Fruit fly (Drosophila melanogaster): ENCODE data around the gene CG18754.

Gene CG18754

dm6 chr3R:23659598-23659997, 24.3 kb upstream of the CG18754 start (continued):
- TF ChIP-seq tgo (GFP tag; IDR thresholded peaks at IDR 0.05) (no peak), sisA (GFP tag; IDR thresholded peaks at IDR 0.05) (no peak), CG3407 (GFP tag; optimal IDR thresholded peaks at IDR 0.05) (no peak), CG2129 (GFP tag; IDR thresholded peaks at IDR 0.05; ENCODE audit: partially characterized antibody) (no peak), sug (tag; optimal IDR thresholded peaks at IDR 0.05) (no peak), CG10321 (GFP tag; IDR thresholded peaks at IDR 0.05) (no peak), BtbVII (GFP tag; optimal IDR thresholded peaks at IDR 0.05) (no peak), nerfin-2 (GFP tag; IDR thresholded peaks at IDR 0.05; ENCODE audit: partially characterized antibody) (no peak), Hmx (GFP tag; optimal IDR thresholded peaks at IDR 0.05) (no peak), dimm (GFP tag; IDR thresholded peaks at IDR 0.05) (no peak), CG5953 (GFP tag; IDR thresholded peaks at IDR 0.05) (no peak), Dad (GFP tag; optimal IDR thresholded peaks at IDR 0.05) (no peak), knrl (GFP tag; IDR thresholded peaks at IDR 0.05; ENCODE audit: partially characterized antibody) (no peak), amos (GFP tag; IDR thresholded peaks at IDR 0.05; ENCODE audit: partially characterized antibody) (no peak), CG13424 (tag; optimal IDR thresholded peaks at IDR 0.05) (no peak), CG2712 (tag; optimal IDR thresholded peaks at IDR 0.05) (peak; percentile 39), Bdp1 (GFP tag; optimal IDR thresholded peaks at IDR 0.05) (no peak), Spps (tag; optimal IDR thresholded peaks at IDR 0.05) (no peak), nerfin-1 (tag; optimal IDR thresholded peaks at IDR 0.05) (no peak), mirr (GFP tag; optimal IDR thresholded peaks at IDR 0.05) (no peak), Blimp-1 (GFP tag; optimal IDR thresholded peaks at IDR 0.05) (peak; percentile 56), gsb-n (tag; optimal IDR thresholded peaks at IDR 0.05) (peak; percentile 29), CG11504 (tag; optimal IDR thresholded peaks at IDR 0.05) (peak; percentile 33), CG14441 (GFP tag; IDR thresholded peaks at IDR 0.05) (no peak), Dll (GFP tag; IDR thresholded peaks at IDR 0.05; ENCODE audit: partially characterized antibody) (no peak), MESR4 (GFP tag; optimal IDR thresholded peaks at IDR 0.05) (no peak), cato (GFP tag; optimal IDR thresholded peaks at IDR 0.05; ENCODE audit: borderline replicate concordance) (no peak), CG31441 (GFP tag; IDR thresholded peaks at IDR 0.05) (peak; percentile 35; the same call in 1 of the 2 replicates), CG7271 (tag; optimal IDR thresholded peaks at IDR 0.05) (no peak), CG18599 (GFP tag; optimal IDR thresholded peaks at IDR 0.05) (no peak), Dip3 (GFP tag; optimal IDR thresholded peaks at IDR 0.05) (no peak), HLH3B (GFP tag; IDR thresholded peaks at IDR 0.05) (no peak), pan (optimal IDR thresholded peaks at IDR 0.05) (no peak), pan (GFP tag; optimal IDR thresholded peaks at IDR 0.05 in 1 of 2, IDR thresholded peaks at IDR 0.05 in 1 of 2) (no peak), CG9609 (GFP tag; optimal IDR thresholded peaks at IDR 0.05) (no peak), ATbp (GFP tag; optimal IDR thresholded peaks at IDR 0.05) (peak; percentile 24), wek (GFP tag; optimal IDR thresholded peaks at IDR 0.05) (no peak), HHEX (GFP tag; optimal IDR thresholded peaks at IDR 0.05) (no peak), tio (GFP tag; optimal IDR thresholded peaks at IDR 0.05) (no peak), dati (GFP tag; IDR thresholded peaks at IDR 0.05) (no peak), prd (optimal IDR thresholded peaks at IDR 0.05) (no peak), prd (GFP tag; IDR thresholded peaks at IDR 0.05) (no peak; the same call in 2 of the 3 replicates), CG6175 (GFP tag; IDR thresholded peaks at IDR 0.05) (no peak), CG15514 (GFP tag; optimal IDR thresholded peaks at IDR 0.05) (no peak), Ptx1 (GFP tag; IDR thresholded peaks at IDR 0.05) (0 out of 2 replicates have a peak, but pooled peaks have one; percentile 6), Kr (GFP tag; optimal IDR thresholded peaks at IDR 0.05) (no peak), zen (tag; optimal IDR thresholded peaks at IDR 0.05) (no peak), fd96Cb (tag; optimal IDR thresholded peaks at IDR 0.05) (peak; percentile 8), scrt (GFP tag; optimal IDR thresholded peaks at IDR 0.05) (no peak), CG6791 (GFP tag; IDR thresholded peaks at IDR 0.05; ENCODE audit: partially characterized antibody) (no peak), gem (tag; optimal IDR thresholded peaks at IDR 0.05) (peak; percentile 54)
